Fruit fly (Drosophila melanogaster): Measurements from ENCODE around the gene bnk.
A peak's percentile ranks its signal among the peaks of the same experiment; 100 is the strongest.

bnk gene

DNA sequence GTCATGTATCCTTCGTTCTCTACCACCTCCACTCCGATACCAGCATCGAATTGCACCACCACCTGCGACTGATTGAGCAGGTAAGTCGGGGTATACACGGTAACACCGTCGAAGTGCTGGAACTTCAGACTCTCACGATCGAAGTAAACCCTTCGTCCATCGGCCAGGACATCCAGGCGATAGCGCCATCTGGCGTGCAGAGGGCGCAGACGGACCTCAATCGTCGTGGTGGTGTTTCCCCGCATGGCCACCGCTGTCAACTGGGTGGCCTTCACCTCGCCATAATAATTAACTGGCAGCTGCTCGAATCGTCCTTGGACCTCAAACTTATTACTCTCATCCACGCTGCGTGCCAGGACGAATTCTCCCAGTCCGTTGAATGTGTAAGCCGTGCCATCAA, 11.3 kb upstream of the bnk start:
- TF ChIP-seq CG3847 (GFP tag; IDR thresholded peaks at IDR 0.05): no peak
- peak; percentile 27 for TF ChIP-seq CTCF (GFP tag; optimal IDR thresholded peaks at IDR 0.05)
- peak; percentile 52 for TF ChIP-seq Ets65A (GFP tag)

DNA sequence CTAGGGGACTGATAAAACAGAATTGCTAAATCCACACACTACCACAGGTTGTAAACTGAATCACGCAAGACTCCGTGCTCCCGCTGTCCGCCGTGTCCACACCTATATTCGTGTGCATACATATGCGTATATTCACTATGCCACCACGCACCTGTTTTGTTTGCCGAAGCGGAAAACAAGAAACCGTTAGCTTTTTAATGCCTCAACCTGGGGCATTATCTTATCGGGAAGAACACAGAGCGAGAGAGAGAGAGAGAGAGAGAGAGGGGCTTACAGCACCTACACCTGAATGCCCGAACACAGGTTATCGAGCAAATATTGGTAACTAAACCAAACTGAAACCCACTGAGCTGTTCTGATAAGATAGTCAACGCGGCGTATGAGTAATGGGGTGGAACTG, 1.5 kb downstream of the bnk start:
- no peak for TF ChIP-seq ase (GFP tag; IDR thresholded peaks at IDR 0.05)
- peak; percentile 15 for TF ChIP-seq CG12769 (tag; optimal IDR thresholded peaks at IDR 0.05)
- TF ChIP-seq eve (GFP tag; optimal IDR thresholded peaks at IDR 0.05): peak in 1 of 2 experiments; percentile 45
- no peak for TF ChIP-seq CG30431 (GFP tag; optimal IDR thresholded peaks at IDR 0.05)
- no peak for TF ChIP-seq CG13296 (GFP tag; optimal IDR thresholded peaks at IDR 0.05)
- no peak for TF ChIP-seq ken (GFP tag; IDR thresholded peaks at IDR 0.05)
- TF ChIP-seq sug (tag; optimal IDR thresholded peaks at IDR 0.05): peak; percentile 56
- peak; percentile 11 for TF ChIP-seq Asciz (GFP tag; optimal IDR thresholded peaks at IDR 0.05)
- no peak for TF ChIP-seq dysf (GFP tag; IDR thresholded peaks at IDR 0.05)
- TF ChIP-seq eyg (GFP tag; optimal IDR thresholded peaks at IDR 0.05): no peak
- TF ChIP-seq grn (GFP tag; optimal IDR thresholded peaks at IDR 0.05): peak; percentile 15
- no peak for TF ChIP-seq zfh1 (GFP tag; IDR thresholded peaks at IDR 0.05)
- peak; percentile 20 for TF ChIP-seq mirr (GFP tag; optimal IDR thresholded peaks at IDR 0.05)
- TF ChIP-seq gce (GFP tag; IDR thresholded peaks at IDR 0.05): no peak
- peak; percentile 14 for TF ChIP-seq CG6813 (GFP tag; optimal IDR thresholded peaks at IDR 0.05)
- peak; percentile 60 for TF ChIP-seq Ets65A (GFP tag)
- no peak for TF ChIP-seq slou (GFP tag; optimal IDR thresholded peaks at IDR 0.05)
- peak; percentile 52 for TF ChIP-seq exex (tag; optimal IDR thresholded peaks at IDR 0.05)
- TF ChIP-seq CG1647 (GFP tag; optimal IDR thresholded peaks at IDR 0.05): no peak
- TF ChIP-seq toy (GFP tag; IDR thresholded peaks at IDR 0.05): no peak
- no peak for TF ChIP-seq CG2129 (GFP tag; IDR thresholded peaks at IDR 0.05; ENCODE audit: partially characterized antibody)
- TF ChIP-seq run (tag; optimal IDR thresholded peaks at IDR 0.05): no peak
- no peak for TF ChIP-seq pfk (GFP tag; optimal IDR thresholded peaks at IDR 0.05)
- TF ChIP-seq CG33213 (GFP tag; optimal IDR thresholded peaks at IDR 0.05): no peak
- no peak for TF ChIP-seq gt (GFP tag; IDR thresholded peaks at IDR 0.05)
- peak; percentile 46 for TF ChIP-seq lab (GFP tag; optimal IDR thresholded peaks at IDR 0.05)
- no peak for TF ChIP-seq rib (GFP tag; IDR thresholded peaks at IDR 0.05)
- peak; percentile 10 for TF ChIP-seq kay (GFP tag; optimal IDR thresholded peaks at IDR 0.05)
- TF ChIP-seq CG12659 (GFP tag; optimal IDR thresholded peaks at IDR 0.05): no peak
- peak; percentile 87 for TF ChIP-seq GATAe (GFP tag; conservative IDR thresholded peaks at IDR 0.05)
- TF ChIP-seq Camta (GFP tag; optimal IDR thresholded peaks at IDR 0.05): no peak
- TF ChIP-seq Meics (GFP tag; optimal IDR thresholded peaks at IDR 0.05): no peak
- TF ChIP-seq Dip2 (GFP tag; IDR thresholded peaks at IDR 0.05): no peak
- no peak for TF ChIP-seq CG10321 (GFP tag; IDR thresholded peaks at IDR 0.05)
- no peak for TF ChIP-seq CG4707 (GFP tag; optimal IDR thresholded peaks at IDR 0.05)
- peak; percentile 18 to 63 for TF ChIP-seq Trl (optimal IDR thresholded peaks at IDR 0.05)
- no peak for TF ChIP-seq Trl (GFP tag; optimal IDR thresholded peaks at IDR 0.05)
- no peak for TF ChIP-seq ara (GFP tag; IDR thresholded peaks at IDR 0.05)
- TF ChIP-seq CG9437 (GFP tag; optimal IDR thresholded peaks at IDR 0.05): no peak
- TF ChIP-seq CG10979 (tag; optimal IDR thresholded peaks at IDR 0.05): no peak
- TF ChIP-seq CG13894 (tag; optimal IDR thresholded peaks at IDR 0.05): peak; percentile 46
- no peak for TF ChIP-seq CG12391 (tag; optimal IDR thresholded peaks at IDR 0.05)
- TF ChIP-seq CG8765 (GFP tag; IDR thresholded peaks at IDR 0.05): no peak
- TF ChIP-seq dati (GFP tag; IDR thresholded peaks at IDR 0.05): no peak
- 0 out of 2 replicates have a peak, but pooled peaks have one; percentile 13 for TF ChIP-seq crol (GFP tag; IDR thresholded peaks at IDR 0.05)
- TF ChIP-seq Bgb (GFP tag; IDR thresholded peaks at IDR 0.05; ENCODE audit: partially characterized antibody): no peak
- TF ChIP-seq vfl (GFP tag; optimal IDR thresholded peaks at IDR 0.05): no peak
- no peak for TF ChIP-seq Hmx (GFP tag; optimal IDR thresholded peaks at IDR 0.05)
- no peak for TF ChIP-seq tup (GFP tag; optimal IDR thresholded peaks at IDR 0.05)
- no peak for TF ChIP-seq CG8478 (optimal IDR thresholded peaks at IDR 0.05)
